Fruit fly (Drosophila melanogaster): ENCODE data around the gene Meics.
A peak's percentile ranks its signal among the peaks of the same experiment; 100 is the strongest.

The Meics gene

DNA sequence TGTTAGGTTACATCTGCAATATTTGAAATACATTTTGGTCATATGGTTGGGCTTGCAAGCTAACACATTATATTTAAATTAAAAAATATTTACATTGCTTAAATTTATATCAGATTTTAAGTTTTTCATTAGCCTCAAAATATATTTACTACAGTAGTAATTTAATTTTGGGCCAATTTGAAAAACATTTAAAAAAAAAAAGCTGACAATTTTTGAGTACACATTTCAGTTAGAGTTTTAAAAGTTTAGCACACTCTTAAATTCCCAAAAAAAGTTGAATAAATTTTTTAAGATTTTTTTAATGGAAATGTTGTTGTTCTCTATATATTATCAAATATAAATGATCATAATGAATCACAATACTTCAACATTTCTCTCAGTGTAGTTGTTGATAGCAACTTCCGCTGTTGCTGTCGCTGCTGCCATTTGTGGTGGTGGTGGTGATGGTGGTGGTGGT lies 7.3 kb downstream of the Meics start (continued):
- TF ChIP-seq gcm (GFP tag; optimal IDR thresholded peaks at IDR 0.05) (peak; percentile 68), otp (GFP tag; IDR thresholded peaks at IDR 0.05) (no peak), CG3995 (GFP tag; optimal IDR thresholded peaks at IDR 0.05) (no peak), CG18262 (tag; optimal IDR thresholded peaks at IDR 0.05) (peak; percentile 89), mirr (GFP tag; optimal IDR thresholded peaks at IDR 0.05) (no peak), CG14667 (GFP tag; IDR thresholded peaks at IDR 0.05) (no peak), Rx (GFP tag; IDR thresholded peaks at IDR 0.05) (0 out of 2 replicates have a peak, but pooled peaks have one; percentile 15), sqz (GFP tag; optimal IDR thresholded peaks at IDR 0.05) (peak; percentile 48), CG12299 (tag; optimal IDR thresholded peaks at IDR 0.05) (peak; percentile 22), Dip2 (GFP tag; IDR thresholded peaks at IDR 0.05) (no peak), ind (GFP tag; optimal IDR thresholded peaks at IDR 0.05) (peak; percentile 60), zen (tag; optimal IDR thresholded peaks at IDR 0.05) (peak; percentile 78), eve (GFP tag; optimal IDR thresholded peaks at IDR 0.05) (peak in 1 of 2 experiments; percentile 74), Awh (GFP tag; IDR thresholded peaks at IDR 0.05) (0 out of 2 replicates have a peak, but pooled peaks have one; percentile 5), dysf (GFP tag; IDR thresholded peaks at IDR 0.05) (peak; percentile 51), pfk (GFP tag; optimal IDR thresholded peaks at IDR 0.05) (no peak), CG30020 (tag; optimal IDR thresholded peaks at IDR 0.05) (peak; percentile 12), gsb (GFP tag; IDR thresholded peaks at IDR 0.05) (no peak), CG7271 (tag; optimal IDR thresholded peaks at IDR 0.05) (peak; percentile 6), CG17328 (GFP tag; IDR thresholded peaks at IDR 0.05) (peak; percentile 43; the same call in 1 of the 2 replicates), Dfd (GFP tag; optimal IDR thresholded peaks at IDR 0.05) (no peak), CG1832 (GFP tag; optimal IDR thresholded peaks at IDR 0.05) (no peak), CG18619 (GFP tag; optimal IDR thresholded peaks at IDR 0.05) (peak; percentile 65), CG11247 (GFP tag; IDR thresholded peaks at IDR 0.05) (no peak), esg (GFP tag; conservative IDR thresholded peaks at IDR 0.05) (peak; percentile 19; the same call in 1 of the 2 replicates), CG3065 (GFP tag; optimal IDR thresholded peaks at IDR 0.05) (peak; percentile 53), sisA (GFP tag; IDR thresholded peaks at IDR 0.05) (peak; percentile 29; the same call in 1 of the 2 replicates), E2f2 (GFP tag; IDR thresholded peaks at IDR 0.05) (peak; percentile 37; the same call in 1 of the 2 replicates), CG15011 (GFP tag; optimal IDR thresholded peaks at IDR 0.05) (peak; percentile 44), CG42726 (GFP tag; IDR thresholded peaks at IDR 0.05; ENCODE audit: partially characterized antibody) (no peak), ara (GFP tag; IDR thresholded peaks at IDR 0.05) (peak; percentile 38; the same call in 1 of the 2 replicates), cas (GFP tag; IDR thresholded peaks at IDR 0.05) (no peak), CG17361 (GFP tag; IDR thresholded peaks at IDR 0.05) (peak; percentile 89), CG7987 (GFP tag; optimal IDR thresholded peaks at IDR 0.05) (no peak), Hr39 (optimal IDR thresholded peaks at IDR 0.05) (no peak), CG2678 (tag; optimal IDR thresholded peaks at IDR 0.05) (peak; percentile 86), CG17912 (GFP tag; optimal IDR thresholded peaks at IDR 0.05) (no peak), Doc3 (GFP tag; IDR thresholded peaks at IDR 0.05; ENCODE audit: partially characterized antibody) (no peak), zf30C (GFP tag; optimal IDR thresholded peaks at IDR 0.05) (peak; percentile 44), Ssrp (tag; optimal IDR thresholded peaks at IDR 0.05) (peak; percentile 77), pita (GFP tag; optimal IDR thresholded peaks at IDR 0.05) (no peak), CG6765 (GFP tag; optimal IDR thresholded peaks at IDR 0.05) (no peak), CG9609 (GFP tag; optimal IDR thresholded peaks at IDR 0.05) (peak; percentile 37), BtbVII (GFP tag; optimal IDR thresholded peaks at IDR 0.05) (peak; percentile 51), CG9817 (tag; optimal IDR thresholded peaks at IDR 0.05) (peak; percentile 29), p53 (GFP tag; optimal IDR thresholded peaks at IDR 0.05) (no peak), da (GFP tag; optimal IDR thresholded peaks at IDR 0.05) (no peak), CG31388 (GFP tag; optimal IDR thresholded peaks at IDR 0.05) (peak; percentile 60), jumu (GFP tag; optimal IDR thresholded peaks at IDR 0.05) (no peak), Hr51 (GFP tag; optimal IDR thresholded peaks at IDR 0.05) (peak in 1 of 2 experiments; percentile 86), so (GFP tag; IDR thresholded peaks at IDR 0.05) (0 out of 3 replicates have a peak, but pooled peaks have one; percentile 58)

Measured in whole organism, embryonic.